Worm (Caenorhabditis elegans) whole organism, midembryonic: ENCODE results near the gene nca-2.

ENCODE experiments used
- cog-1 ChIP-seq: sonication (generic microtip); optimal IDR thresholded peaks from 2 replicates; lab custom pipeline; 2016; ENCODE audit warnings: missing genetic modification characterization, missing compliant biosample characterization
- tab-1 ChIP-seq: fragments of 200-800 bp; sonication (Bioruptor generic); IDR thresholded peaks from 2 replicates; pipeline ENCODE4 v1.3.6; 2022; ENCODE audit warnings: missing genetic modification characterization, missing compliant biosample characterization

DNA sequence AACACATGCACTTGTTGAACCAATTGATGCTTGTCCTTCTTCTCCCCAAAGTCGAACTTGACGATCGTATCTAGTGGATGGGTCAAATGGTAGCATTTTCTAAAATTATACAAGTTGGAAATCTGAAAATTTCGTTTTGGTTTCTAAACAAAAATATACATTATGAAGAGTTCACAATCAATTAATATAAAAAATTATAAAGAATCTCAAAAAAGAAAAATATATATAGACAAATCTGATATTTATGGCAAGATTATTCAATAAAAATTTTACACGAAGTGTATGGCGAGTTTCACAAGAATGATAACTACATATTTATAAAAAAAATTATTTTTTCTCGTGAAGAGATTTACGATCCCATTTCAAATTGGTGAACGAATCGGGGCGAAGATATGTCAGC lies 45.1 kb upstream of the nca-2 start, which contains the start of gene ula-1:
- no peak for TF ChIP-seq cog-1 (tag; lab: Kevin White, UChicago)
- TF ChIP-seq tab-1 (GFP tag; lab: Robert Waterston, UW) = no peak
